Fruit fly (Drosophila melanogaster) whole organism, embryonic: ENCODE data around the gene CG17207.

ENCODE experiments used
- Abd-B ChIP-seq: fragments of 200-800 bp; sonication (Bioruptor generic); optimal IDR thresholded peaks from 2 replicates; lab custom pipeline; 2018; ENCODE audit warnings: missing biosample characterization, mild to moderate bottlenecking, missing genetic modification characterization, moderate library complexity
- CG12299 ChIP-seq: fragments of 200-800 bp; sonication (Bioruptor generic); optimal IDR thresholded peaks from 2 replicates; lab custom pipeline; 2018; ENCODE audit warnings: missing biosample characterization, mild to moderate bottlenecking, missing genetic modification characterization
- CG14014 ChIP-seq: fragments of 200-800 bp; sonication (Bioruptor generic); IDR thresholded peaks from 2 replicates; pipeline ENCODE4 v1.3.6; 2022; ENCODE audit warnings: missing biosample characterization, missing genetic modification characterization
- CG6175 ChIP-seq: fragments of 200-800 bp; sonication (Bioruptor generic); IDR thresholded peaks from 3 replicates; pipeline ENCODE4 v1.3.6; 2022; ENCODE audit warnings: missing biosample characterization, missing genetic modification characterization
- E2f2 ChIP-seq: fragments of 200-800 bp; sonication (Bioruptor generic); IDR thresholded peaks from 2 replicates; pipeline ENCODE4 v1.3.6; 2022; ENCODE audit warnings: missing biosample characterization, missing genetic modification characterization
- bbx ChIP-seq: fragments of 200-800 bp; sonication (Bioruptor generic); IDR thresholded peaks from 2 replicates; pipeline ENCODE4 v1.3.6; 2022; ENCODE audit warnings: missing biosample characterization, missing genetic modification characterization; ENCODE audit not compliant: partially characterized antibody
- gt ChIP-seq: fragments of 200-800 bp; sonication (Bioruptor generic); IDR thresholded peaks from 2 replicates; pipeline ENCODE4 v1.3.6; 2022; ENCODE audit warnings: missing biosample characterization, missing genetic modification characterization
- psq ChIP-seq: fragments of 200-800 bp; sonication (Bioruptor generic); optimal IDR thresholded peaks from 2 replicates; lab custom pipeline; 2017; ENCODE audit warnings: missing biosample characterization, missing genetic modification characterization
- slbo ChIP-seq: fragments of 200-800 bp; sonication (Bioruptor generic); IDR thresholded peaks from 2 replicates; pipeline ENCODE4 v1.3.6; 2022; ENCODE audit warnings: missing biosample characterization, missing genetic modification characterization
- yki ChIP-seq: fragments of >200 bp; optimal IDR thresholded peaks from 3 replicates; lab custom pipeline; 2018

dm6 chr3R:12433764-12434163 lies 5.2 kb downstream of the CG17207 start, which contains the start of the genes Aos1 and Srlp:
- no peak for TF ChIP-seq bbx (GFP tag; lab: Robert Waterston, UW)
- peak; percentile 20 for TF ChIP-seq CG12299 (tag; lab: Kevin White, UChicago)
- TF ChIP-seq E2f2 (GFP tag; lab: Robert Waterston, UW): peak; percentile 69
- TF ChIP-seq CG14014 (GFP tag; lab: Robert Waterston, UW): no peak
- TF ChIP-seq psq: no peak
- 0 out of 2 replicates have a peak, but pooled peaks have one; percentile 40 for TF ChIP-seq slbo (GFP tag; lab: Robert Waterston, UW)
- TF ChIP-seq Abd-B (GFP tag; lab: Kevin White, UChicago): peak; percentile 62
- TF ChIP-seq gt (GFP tag; lab: Robert Waterston, UW): no peak
- TF ChIP-seq CG6175 (GFP tag; lab: Robert Waterston, UW): no peak
- TF ChIP-seq yki (lab: Kevin White, UChicago): no peak
